Fruit fly (Drosophila melanogaster) S2 (cell line): ENCODE data around the gene CG42355.

Source experiments
- CG8478 ChIP-seq: fragments of >200 bp; optimal IDR thresholded peaks from 2 replicates; lab custom pipeline; 2018
- CTCF ChIP-seq, 2 experiments: fragments of >200 bp; optimal IDR thresholded peaks; 2 replicates each; lab custom pipeline; 2018

DNA sequence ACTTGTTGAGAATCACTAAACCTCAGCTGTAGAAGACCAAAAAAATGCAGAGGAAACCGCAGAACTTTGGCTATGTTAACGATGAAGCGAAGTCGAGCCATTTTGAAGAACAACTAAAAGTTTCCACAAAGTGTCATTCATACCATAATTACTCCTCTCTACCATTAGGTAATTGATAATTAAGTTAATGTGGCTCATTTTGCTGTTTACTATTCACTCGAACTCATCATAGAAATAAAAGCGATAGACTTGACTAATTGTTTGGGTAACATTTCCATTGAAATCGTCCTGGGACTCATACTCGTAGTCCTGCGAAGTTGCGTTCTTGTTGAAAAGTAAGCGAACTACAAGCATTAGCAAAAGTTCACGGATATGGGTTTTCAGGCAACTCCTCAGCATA, 16.2 kb downstream of the CG42355 start, which contains the start of gene Grl62a:
- no peak for TF ChIP-seq CG8478
- no peak for TF ChIP-seq CTCF (optimal IDR thresholded peaks at IDR 0.05; lab: Kevin White, UChicago)
